Fruit fly (Drosophila melanogaster) whole organism, prepupa: Measurements from ENCODE around the gene Tcs6.
A peak's percentile ranks its signal among the peaks of the same experiment; 100 is the strongest.

ENCODE experiments used
- CG10669 ChIP-seq: fragments of 200-800 bp; sonication (Bioruptor generic); optimal IDR thresholded peaks from 3 replicates; lab custom pipeline; 2018; ENCODE audit warnings: missing biosample characterization, mild to moderate bottlenecking, missing genetic modification characterization, moderate library complexity
- CG11294 ChIP-seq: fragments of 200-800 bp; sonication (Bioruptor generic); IDR thresholded peaks from 2 replicates; pipeline ENCODE4 v1.3.6; 2022; ENCODE audit warnings: missing biosample characterization, missing genetic modification characterization
- CG11762 ChIP-seq: fragments of 200-800 bp; sonication (Bioruptor generic); optimal IDR thresholded peaks from 3 replicates; lab custom pipeline; 2016; ENCODE audit warnings: missing biosample characterization, missing genetic modification characterization; ENCODE audit not compliant: insufficient read depth
- CG11902 ChIP-seq: fragments of 200-800 bp; sonication (Bioruptor generic); optimal IDR thresholded peaks from 3 replicates; lab custom pipeline; 2016; ENCODE audit warnings: missing biosample characterization, missing genetic modification characterization
- CG3032 ChIP-seq: fragments of 200-800 bp; optimal IDR thresholded peaks from 2 replicates; lab custom pipeline; 2019; ENCODE audit warnings: missing biosample characterization, mild to moderate bottlenecking, missing genetic modification characterization, moderate library complexity
- CG32006 ChIP-seq: fragments of 200-800 bp; sonication (Bioruptor generic); optimal IDR thresholded peaks from 3 replicates; lab custom pipeline; 2017; ENCODE audit warnings: missing biosample characterization, mild to moderate bottlenecking, missing genetic modification characterization
- CG34406 ChIP-seq: fragments of 200-800 bp; sonication (Bioruptor generic); optimal IDR thresholded peaks from 3 replicates; lab custom pipeline; 2016; ENCODE audit warnings: missing biosample characterization, missing genetic modification characterization
- CG4318 ChIP-seq: fragments of 200-800 bp; sonication (Bioruptor generic); optimal IDR thresholded peaks from 3 replicates; lab custom pipeline; 2017; ENCODE audit warnings: missing biosample characterization, mild to moderate bottlenecking, missing genetic modification characterization
- CG6163 ChIP-seq: fragments of 200-800 bp; sonication (Bioruptor generic); IDR thresholded peaks from 3 replicates; pipeline ENCODE4 v1.3.6; 2022; ENCODE audit warnings: missing biosample characterization, missing genetic modification characterization
- CG6276 ChIP-seq: fragments of 200-800 bp; sonication (Bioruptor generic); optimal IDR thresholded peaks from 2 replicates; lab custom pipeline; 2017; ENCODE audit warnings: missing biosample characterization, mild to moderate bottlenecking, missing genetic modification characterization
- CG6792 ChIP-seq: fragments of 200-800 bp; sonication (Bioruptor generic); optimal IDR thresholded peaks from 3 replicates; lab custom pipeline; 2016; ENCODE audit warnings: missing biosample characterization, missing genetic modification characterization
- CG6808 ChIP-seq: fragments of 200-800 bp; sonication (Bioruptor generic); optimal IDR thresholded peaks from 3 replicates; lab custom pipeline; 2017; ENCODE audit warnings: missing biosample characterization, missing genetic modification characterization, mild to moderate bottlenecking, moderate library complexity, missing genetic modification reagents
- CG6854 ChIP-seq: fragments of 200-800 bp; sonication (Bioruptor generic); optimal IDR thresholded peaks from 2 replicates; lab custom pipeline; 2017; ENCODE audit warnings: missing biosample characterization, mild to moderate bottlenecking, missing genetic modification characterization
- CG7368 ChIP-seq: fragments of 200-800 bp; sonication (Bioruptor generic); optimal IDR thresholded peaks from 3 replicates; lab custom pipeline; 2016; ENCODE audit warnings: missing biosample characterization, missing genetic modification characterization
- CG8119 ChIP-seq: fragments of 200-800 bp; sonication (Bioruptor generic); IDR thresholded peaks from 3 replicates; pipeline ENCODE4 v1.3.6; 2022; ENCODE audit warnings: missing biosample characterization, missing genetic modification characterization
- CG8319 ChIP-seq: fragments of 200-800 bp; sonication (Bioruptor generic); optimal IDR thresholded peaks from 3 replicates; lab custom pipeline; 2016; ENCODE audit warnings: missing biosample characterization, missing genetic modification characterization
- CG8632 ChIP-seq: fragments of 200-800 bp; sonication (Bioruptor generic); optimal IDR thresholded peaks from 3 replicates; lab custom pipeline; 2016; ENCODE audit warnings: missing biosample characterization, missing genetic modification characterization
- CG9139 ChIP-seq: fragments of 200-800 bp; sonication (Bioruptor generic); optimal IDR thresholded peaks from 3 replicates; lab custom pipeline; 2017; ENCODE audit warnings: missing biosample characterization, mild to moderate bottlenecking, missing genetic modification characterization
- Eip75B ChIP-seq: fragments of 200-800 bp; sonication (Bioruptor generic); optimal IDR thresholded peaks from 3 replicates; lab custom pipeline; 2016; ENCODE audit warnings: missing biosample characterization, missing genetic modification characterization
- Eip78C ChIP-seq: fragments of 200-800 bp; sonication (Bioruptor generic); peaks from one replicate; lab custom pipeline; 2016; ENCODE audit warnings: missing biosample characterization, missing genetic modification characterization
- Eip93F ChIP-seq: fragments of 200-800 bp; sonication (Bioruptor generic); optimal IDR thresholded peaks from 2 replicates; lab custom pipeline; 2016; ENCODE audit warnings: missing biosample characterization, mild to moderate bottlenecking, missing genetic modification characterization
- Ets21C ChIP-seq: fragments of 200-800 bp; sonication (Bioruptor generic); optimal IDR thresholded peaks from 3 replicates; lab custom pipeline; 2016; ENCODE audit warnings: missing biosample characterization, missing genetic modification characterization
- Ets96B ChIP-seq: fragments of 200-800 bp; optimal IDR thresholded peaks from 2 replicates; lab custom pipeline; 2019; ENCODE audit warnings: missing biosample characterization, mild to moderate bottlenecking, missing genetic modification characterization, moderate library complexity
- Gug ChIP-seq: fragments of 200-800 bp; sonication (Bioruptor generic); IDR thresholded peaks from 2 replicates; pipeline ENCODE4 v1.3.6; 2022; ENCODE audit warnings: missing biosample characterization, missing genetic modification characterization
- Hr39 ChIP-seq: fragments of 200-800 bp; sonication (Bioruptor generic); optimal IDR thresholded peaks from 2 replicates; lab custom pipeline; 2016; ENCODE audit warnings: missing biosample characterization, missing genetic modification characterization
- Hr4 ChIP-seq: fragments of 200-800 bp; sonication (Bioruptor generic); optimal IDR thresholded peaks from 3 replicates; lab custom pipeline; 2016; ENCODE audit warnings: missing biosample characterization, missing genetic modification characterization
- Lpt ChIP-seq: fragments of 200-800 bp; sonication (Bioruptor generic); optimal IDR thresholded peaks from 3 replicates; lab custom pipeline; 2016; ENCODE audit warnings: missing biosample characterization, missing genetic modification characterization
- Met ChIP-seq: fragments of 200-800 bp; sonication (Bioruptor generic); optimal IDR thresholded peaks from 3 replicates; lab custom pipeline; 2016; ENCODE audit warnings: missing biosample characterization, missing genetic modification characterization
- OdsH ChIP-seq: fragments of 200-800 bp; sonication (Bioruptor generic); optimal IDR thresholded peaks from 3 replicates; lab custom pipeline; 2016; ENCODE audit warnings: missing biosample characterization, missing genetic modification characterization
- Smox ChIP-seq: fragments of 200-800 bp; sonication (Bioruptor generic); optimal IDR thresholded peaks from 3 replicates; lab custom pipeline; 2016; ENCODE audit warnings: missing biosample characterization, missing genetic modification characterization
- Sox15 ChIP-seq: fragments of 200-800 bp; sonication (Bioruptor generic); optimal IDR thresholded peaks from 3 replicates; lab custom pipeline; 2016; ENCODE audit warnings: missing biosample characterization, missing genetic modification characterization
- achi ChIP-seq: fragments of 200-800 bp; sonication (Bioruptor generic); optimal IDR thresholded peaks from 3 replicates; lab custom pipeline; 2016; ENCODE audit warnings: missing biosample characterization, missing genetic modification characterization
- dsx ChIP-seq: fragments of 200-800 bp; optimal IDR thresholded peaks from 3 replicates; lab custom pipeline; 2019; ENCODE audit warnings: missing biosample characterization, mild to moderate bottlenecking, missing genetic modification characterization, moderate library complexity; ENCODE audit not compliant: poor library complexity, severe bottlenecking
- esn ChIP-seq: fragments of 200-800 bp; sonication (Bioruptor generic); optimal IDR thresholded peaks from 2 replicates; lab custom pipeline; 2016; ENCODE audit warnings: missing biosample characterization, mild to moderate bottlenecking, missing genetic modification characterization, moderate library complexity
- fd59A ChIP-seq: fragments of 200-800 bp; sonication (Bioruptor generic); optimal IDR thresholded peaks from 2 replicates; lab custom pipeline; 2017; ENCODE audit warnings: missing biosample characterization, mild to moderate bottlenecking, missing genetic modification characterization, missing genetic modification reagents
- fkh ChIP-seq: fragments of 200-800 bp; sonication (Bioruptor generic); optimal IDR thresholded peaks from 3 replicates; lab custom pipeline; 2017; ENCODE audit warnings: missing biosample characterization, mild to moderate bottlenecking, missing genetic modification characterization, moderate library complexity
- net ChIP-seq: fragments of 200-800 bp; sonication (Bioruptor generic); optimal IDR thresholded peaks from 3 replicates; lab custom pipeline; 2016; ENCODE audit warnings: missing biosample characterization, missing genetic modification characterization
- pdm3 ChIP-seq: fragments of 200-800 bp; sonication (Bioruptor generic); optimal IDR thresholded peaks from 3 replicates; lab custom pipeline; 2016; ENCODE audit warnings: missing biosample characterization, missing genetic modification characterization
- salr ChIP-seq, 2 experiments: fragments of 200-800 bp; sonication (Bioruptor generic); optimal IDR thresholded peaks; 3 replicates each; lab custom pipeline; 2016 to 2018; ENCODE audit warnings: missing biosample characterization in 2 of 2, missing genetic modification characterization in 2 of 2, mild to moderate bottlenecking in 1 of 2
- ss ChIP-seq, 2 experiments: fragments of 200-800 bp; sonication (Bioruptor generic); optimal IDR thresholded peaks; 2 replicates in 1 of 2; 3 replicates in 1 of 2; lab custom pipeline; 2017 to 2018; ENCODE audit warnings: mild to moderate bottlenecking in 2 of 2, missing biosample characterization in 2 of 2, missing genetic modification characterization in 2 of 2, moderate library complexity in 1 of 2
- svp ChIP-seq: fragments of 200-800 bp; sonication (Bioruptor generic); peaks from one replicate; lab custom pipeline; 2016; ENCODE audit warnings: missing biosample characterization, missing genetic modification characterization
- topi ChIP-seq: fragments of 200-800 bp; sonication (Bioruptor generic); optimal IDR thresholded peaks from 3 replicates; lab custom pipeline; 2016; ENCODE audit warnings: missing biosample characterization, missing genetic modification characterization
- vri ChIP-seq: fragments of 200-800 bp; sonication (Bioruptor generic); optimal IDR thresholded peaks from 3 replicates; lab custom pipeline; 2016; ENCODE audit warnings: missing biosample characterization, mild to moderate bottlenecking, missing genetic modification characterization

Tcs6 gene

DNA sequence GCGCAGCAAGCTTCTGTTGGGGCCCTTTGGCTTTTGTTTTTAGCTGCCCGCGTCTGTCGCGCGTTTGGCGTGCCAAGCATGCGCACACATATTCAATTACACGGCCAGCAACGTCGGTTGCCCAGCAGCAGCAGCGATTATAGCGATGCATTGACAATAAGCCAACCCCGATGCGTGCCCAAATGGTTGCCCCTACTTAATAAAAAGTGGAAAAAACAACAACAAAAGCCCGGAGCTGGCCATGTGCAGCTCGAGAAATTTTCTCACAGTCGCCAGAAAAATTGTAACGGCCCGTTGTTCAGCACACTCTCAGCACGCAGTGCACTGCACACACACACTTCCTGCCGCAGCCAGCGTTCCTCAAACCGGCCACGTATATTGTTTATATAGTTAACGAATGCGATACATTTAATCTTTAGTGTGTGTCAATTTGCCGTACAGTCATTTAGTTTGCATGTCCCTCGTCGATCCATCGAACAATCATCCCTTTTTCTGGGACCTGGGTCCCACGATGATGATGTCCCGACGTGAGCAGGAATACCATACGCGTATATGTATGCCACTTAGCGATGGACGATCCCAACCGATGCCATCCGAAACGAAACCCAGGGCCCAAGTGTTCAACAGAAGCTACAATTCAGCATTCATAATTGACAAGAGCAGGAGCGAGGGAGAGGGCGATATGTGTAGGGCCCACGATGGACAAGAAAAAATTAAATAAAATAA is 23.2 kb downstream of the Tcs6 start:
- TF ChIP-seq ss (GFP tag; optimal IDR thresholded peaks at IDR 0.05; lab: Kevin White, UChicago) (peak; percentile 41 to 77), Ets96B (tag; lab: Kevin White, UChicago) (peak; percentile 5), fkh (peak; percentile 33), CG6792 (GFP tag; lab: Kevin White, UChicago) (no peak), CG6808 (GFP tag; lab: Kevin White, UChicago) (peak; percentile 40), Ets21C (no peak), dsx (GFP tag; lab: Kevin White, UChicago) (peak; percentile 11), svp (peak; percentile 43), Eip78C (GFP tag; lab: Kevin White, UChicago) (peak; percentile 60), CG8119 (GFP tag; lab: Robert Waterston, UW) (0 out of 3 replicates have a peak, but pooled peaks have one; percentile 19), CG9139 (no peak), CG6854 (GFP tag; lab: Kevin White, UChicago) (peak; percentile 53)

DNA sequence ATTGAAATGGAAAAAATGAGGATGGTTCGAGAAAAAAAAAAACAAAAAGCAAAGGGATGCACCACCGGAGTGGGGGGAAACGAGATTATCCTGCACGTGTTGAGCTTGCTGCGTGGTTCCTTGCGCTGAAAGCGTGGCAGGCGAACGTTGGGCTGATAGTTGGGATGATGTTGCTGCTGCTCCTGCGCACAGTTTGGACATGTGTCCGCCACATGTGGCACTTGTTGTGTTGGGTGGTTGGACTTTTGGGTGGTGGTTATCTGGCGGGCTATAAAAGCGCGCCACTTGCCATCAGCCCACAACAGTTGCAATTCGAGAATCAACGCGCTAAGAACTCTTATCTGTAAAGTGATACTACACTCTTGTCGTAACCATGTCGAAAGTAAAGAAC is 25.4 kb downstream of the Tcs6 start:
- TF ChIP-seq achi (no peak), CG6163 (GFP tag; lab: Robert Waterston, UW) (no peak), CG34406 (GFP tag; lab: Kevin White, UChicago) (no peak), CG11294 (no peak), Met (no peak), Hr39 (GFP tag; lab: Kevin White, UChicago) (no peak), dsx (GFP tag; lab: Kevin White, UChicago) (no peak), Hr4 (no peak), vri (no peak), ss (GFP tag; optimal IDR thresholded peaks at IDR 0.05; lab: Kevin White, UChicago) (no peak), Eip78C (GFP tag; lab: Kevin White, UChicago) (no peak), esn (GFP tag; lab: Kevin White, UChicago) (no peak), fd59A (GFP tag; lab: Kevin White, UChicago) (no peak), Eip93F (no peak), CG6792 (GFP tag; lab: Kevin White, UChicago) (no peak)

DNA sequence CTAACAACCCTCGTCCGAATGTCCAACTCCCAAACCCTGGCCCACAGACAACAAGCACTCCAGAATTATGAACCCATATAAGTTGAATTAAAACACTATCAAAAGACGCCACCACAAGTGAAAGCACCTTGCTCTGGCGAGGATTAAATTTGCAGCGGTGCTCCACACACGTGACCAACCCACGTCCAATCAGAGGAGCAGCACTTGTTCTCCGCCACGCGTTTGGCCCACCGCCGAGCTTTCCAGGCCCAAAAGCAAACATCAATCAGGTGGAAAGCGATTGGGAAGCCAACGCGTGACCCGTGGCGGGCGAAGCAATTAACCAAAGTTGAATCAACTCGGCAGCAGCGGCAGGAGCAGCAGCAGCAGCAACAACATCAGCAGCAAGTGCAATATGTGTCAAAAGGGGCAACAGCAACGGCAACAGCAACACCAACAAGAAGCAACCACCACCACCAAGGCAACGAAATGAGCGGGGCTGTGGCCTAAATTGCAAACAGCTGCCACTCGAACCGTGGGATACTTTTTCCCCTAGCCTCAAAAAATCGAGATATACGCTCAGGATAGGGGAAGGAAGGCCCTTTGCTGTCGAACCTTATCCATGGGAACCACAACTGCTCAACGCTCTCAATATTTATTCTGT is 25.9 kb downstream of the Tcs6 start:
- TF ChIP-seq CG11762, result no peak
- TF ChIP-seq Gug (GFP tag; lab: Robert Waterston, UW), result no peak
- TF ChIP-seq Smox (GFP tag; lab: Kevin White, UChicago), result no peak
- no peak for TF ChIP-seq CG6276
- TF ChIP-seq CG4318 (GFP tag; lab: Kevin White, UChicago), result no peak
- no peak for TF ChIP-seq OdsH
- TF ChIP-seq CG6854 (GFP tag; lab: Kevin White, UChicago), result peak; percentile 19
- TF ChIP-seq net, result peak; percentile 13
- TF ChIP-seq topi (GFP tag; lab: Kevin White, UChicago), result no peak
- no peak for TF ChIP-seq CG32006 (GFP tag; lab: Kevin White, UChicago)
- no peak for TF ChIP-seq CG10669 (GFP tag; lab: Kevin White, UChicago)
- TF ChIP-seq Eip93F, result no peak
- no peak for TF ChIP-seq CG8319
- TF ChIP-seq CG6792 (GFP tag; lab: Kevin White, UChicago), result no peak
- TF ChIP-seq CG11902, result no peak
- TF ChIP-seq ss (GFP tag; optimal IDR thresholded peaks at IDR 0.05; lab: Kevin White, UChicago), result peak in 1 of 2 experiments; percentile 20
- no peak for TF ChIP-seq pdm3
- no peak for TF ChIP-seq CG6808 (GFP tag; lab: Kevin White, UChicago)
- TF ChIP-seq vri, result no peak
- TF ChIP-seq Hr4, result no peak
- TF ChIP-seq fkh, result peak; percentile 7
- no peak for TF ChIP-seq CG11294
- no peak for TF ChIP-seq Eip75B (GFP tag; lab: Kevin White, UChicago)
- TF ChIP-seq salr (GFP tag; optimal IDR thresholded peaks at IDR 0.05; lab: Kevin White, UChicago), result no peak
- no peak for TF ChIP-seq CG7368 (GFP tag; lab: Kevin White, UChicago)
- no peak for TF ChIP-seq Met
- no peak for TF ChIP-seq Lpt (GFP tag; lab: Kevin White, UChicago)
- TF ChIP-seq CG8119 (GFP tag; lab: Robert Waterston, UW), result no peak
- TF ChIP-seq fd59A (GFP tag; lab: Kevin White, UChicago), result no peak
- no peak for TF ChIP-seq Sox15 (GFP tag; lab: Kevin White, UChicago)
- no peak for TF ChIP-seq CG9139
- no peak for TF ChIP-seq CG34406 (GFP tag; lab: Kevin White, UChicago)
- no peak for TF ChIP-seq CG8632 (GFP tag; lab: Kevin White, UChicago)
- no peak for TF ChIP-seq CG3032 (tag; lab: Kevin White, UChicago)
